Fruit fly (Drosophila melanogaster) whole organism, embryonic: ENCODE measurements around the gene OS9.
A peak's percentile ranks its signal among the peaks of the same experiment; 100 is the strongest.

ENCODE experiments used
- ATbp ChIP-seq: fragments of 200-800 bp; sonication (Bioruptor generic); optimal IDR thresholded peaks from 2 replicates; lab custom pipeline; 2017; ENCODE audit warnings: missing biosample characterization, mild to moderate bottlenecking, missing genetic modification characterization, missing genetic modification reagents
- Atf3 ChIP-seq: fragments of 200-800 bp; sonication (Bioruptor generic); optimal IDR thresholded peaks from 3 replicates; lab custom pipeline; 2016; ENCODE audit warnings: missing biosample characterization, missing genetic modification characterization
- CG10654 ChIP-seq: fragments of 200-800 bp; sonication (Bioruptor generic); optimal IDR thresholded peaks from 2 replicates; lab custom pipeline; 2016; ENCODE audit warnings: missing biosample characterization, missing genetic modification characterization
- CG11085 ChIP-seq: fragments of 200-800 bp; sonication (Bioruptor generic); IDR thresholded peaks from 2 replicates; pipeline ENCODE4 v1.3.6; 2022; ENCODE audit warnings: missing biosample characterization, missing genetic modification characterization
- CG11504 ChIP-seq: fragments of 200-800 bp; sonication (Bioruptor generic); optimal IDR thresholded peaks from 3 replicates; lab custom pipeline; 2019; ENCODE audit warnings: missing biosample characterization, mild to moderate bottlenecking, missing genetic modification characterization, moderate library complexity
- CG11723 ChIP-seq: fragments of 200-800 bp; sonication (Bioruptor generic); optimal IDR thresholded peaks from 2 replicates; lab custom pipeline; 2017; ENCODE audit warnings: missing biosample characterization, mild to moderate bottlenecking, missing genetic modification characterization
- CG15696 ChIP-seq: fragments of 200-800 bp; sonication (Bioruptor generic); optimal IDR thresholded peaks from 2 replicates; lab custom pipeline; 2019; ENCODE audit warnings: missing biosample characterization, mild to moderate bottlenecking, missing genetic modification characterization, moderate library complexity
- CG17359 ChIP-seq: fragments of 200-800 bp; sonication (Bioruptor generic); optimal IDR thresholded peaks from 3 replicates; lab custom pipeline; 2018; ENCODE audit warnings: missing biosample characterization, mild to moderate bottlenecking, missing genetic modification characterization, moderate library complexity
- CG17361 ChIP-seq: fragments of 200-800 bp; sonication (Bioruptor generic); IDR thresholded peaks from 3 replicates; pipeline ENCODE4 v1.3.6; 2022; ENCODE audit warnings: missing biosample characterization, missing genetic modification characterization
- CG18599 ChIP-seq: fragments of 200-800 bp; sonication (Bioruptor generic); optimal IDR thresholded peaks from 3 replicates; lab custom pipeline; 2017; ENCODE audit warnings: missing biosample characterization, missing genetic modification characterization, mild to moderate bottlenecking, moderate library complexity, missing genetic modification reagents
- CG18764 ChIP-seq: fragments of 200-800 bp; sonication (Bioruptor generic); optimal IDR thresholded peaks from 3 replicates; lab custom pipeline; 2016; ENCODE audit warnings: missing biosample characterization, missing genetic modification characterization
- CG31441 ChIP-seq: fragments of 200-800 bp; sonication (Bioruptor generic); IDR thresholded peaks from 2 replicates; pipeline ENCODE4 v1.3.6; 2022; ENCODE audit warnings: missing biosample characterization, missing genetic modification characterization
- CG5180 ChIP-seq: fragments of 200-800 bp; sonication (Bioruptor generic); optimal IDR thresholded peaks from 3 replicates; lab custom pipeline; 2017; ENCODE audit warnings: missing biosample characterization, missing genetic modification characterization, mild to moderate bottlenecking, moderate library complexity, missing genetic modification reagents
- CG6175 ChIP-seq: fragments of 200-800 bp; sonication (Bioruptor generic); IDR thresholded peaks from 3 replicates; pipeline ENCODE4 v1.3.6; 2022; ENCODE audit warnings: missing biosample characterization, missing genetic modification characterization
- CG6654 ChIP-seq: fragments of 200-800 bp; sonication (Bioruptor generic); optimal IDR thresholded peaks from 2 replicates; lab custom pipeline; 2017; ENCODE audit warnings: missing biosample characterization, mild to moderate bottlenecking, missing genetic modification characterization
- CG6791 ChIP-seq: fragments of 200-800 bp; sonication (Bioruptor generic); IDR thresholded peaks from 3 replicates; pipeline ENCODE4 v1.3.6; 2022; ENCODE audit warnings: missing biosample characterization, missing genetic modification characterization; ENCODE audit not compliant: partially characterized antibody
- CG6854 ChIP-seq: fragments of 200-800 bp; sonication (Bioruptor generic); optimal IDR thresholded peaks from 3 replicates; lab custom pipeline; 2017; ENCODE audit warnings: missing biosample characterization, mild to moderate bottlenecking, missing genetic modification characterization
- CG7372 ChIP-seq: fragments of 200-800 bp; sonication (Bioruptor generic); IDR thresholded peaks from 2 replicates; pipeline ENCODE4 v1.3.6; 2022; ENCODE audit warnings: missing biosample characterization, missing genetic modification characterization
- CG8290 ChIP-seq, 3 experiments: fragments of 200-800 bp; sonication (Bioruptor generic); optimal IDR thresholded peaks; 2 replicates each; lab custom pipeline; 2016 to 2019; ENCODE audit warnings: missing biosample characterization in 3 of 3, missing genetic modification characterization in 3 of 3, mild to moderate bottlenecking in 2 of 3, moderate library complexity in 1 of 3
- CG9215 ChIP-seq: fragments of 200-800 bp; sonication (Bioruptor generic); IDR thresholded peaks from 2 replicates; pipeline ENCODE4 v1.3.6; 2022; ENCODE audit warnings: missing biosample characterization, missing genetic modification characterization
- CG9437 ChIP-seq: fragments of 200-800 bp; sonication (Bioruptor generic); optimal IDR thresholded peaks from 2 replicates; lab custom pipeline; 2018; ENCODE audit warnings: missing biosample characterization, mild to moderate bottlenecking, missing genetic modification characterization
- Dek ChIP-seq: fragments of 200-800 bp; sonication (Bioruptor generic); optimal IDR thresholded peaks from 3 replicates; lab custom pipeline; 2019; ENCODE audit warnings: missing biosample characterization, mild to moderate bottlenecking, missing genetic modification characterization, moderate library complexity
- Eip74EF ChIP-seq, 2 experiments: fragments of 200-800 bp in 1 of 2; fragments of >200 bp in 1 of 2; sonication (Bioruptor generic) in 1 of 2; optimal IDR thresholded peaks; 2 replicates each; lab custom pipeline; 2017 to 2019; ENCODE audit warnings: missing biosample characterization in 2 of 2, missing genetic modification characterization in 2 of 2, mild to moderate bottlenecking in 1 of 2, moderate library complexity in 1 of 2
- Gug ChIP-seq: fragments of 200-800 bp; sonication (Bioruptor generic); IDR thresholded peaks from 4 replicates; pipeline ENCODE4 v1.3.6; 2022; ENCODE audit warnings: missing biosample characterization, missing genetic modification characterization
- HmgZ ChIP-seq: fragments of 200-800 bp; sonication (Bioruptor generic); optimal IDR thresholded peaks from 2 replicates; lab custom pipeline; 2018; ENCODE audit warnings: missing biosample characterization, mild to moderate bottlenecking, missing genetic modification characterization
- Kr ChIP-seq: fragments of 200-800 bp; sonication (Bioruptor generic); optimal IDR thresholded peaks from 2 replicates; lab custom pipeline; 2017; ENCODE audit warnings: missing biosample characterization, mild to moderate bottlenecking, missing genetic modification characterization
- Lhr ChIP-seq: fragments of 200-800 bp; sonication (Bioruptor generic); optimal IDR thresholded peaks from 3 replicates; lab custom pipeline; 2017; ENCODE audit warnings: mild to moderate bottlenecking, missing biosample characterization, missing genetic modification reagents, missing genetic modification characterization
- MBD-R2 ChIP-seq: fragments of 200-800 bp; sonication (Bioruptor generic); IDR thresholded peaks from 2 replicates; pipeline ENCODE4 v1.3.6; 2022; ENCODE audit warnings: missing biosample characterization, missing genetic modification characterization
- Mad ChIP-seq: fragments of 200-800 bp; sonication (Bioruptor generic); optimal IDR thresholded peaks from 2 replicates; lab custom pipeline; 2016; ENCODE audit warnings: missing biosample characterization, missing genetic modification characterization
- Med ChIP-seq: fragments of 200-800 bp; sonication (Bioruptor generic); peaks from one replicate; lab custom pipeline; 2016; ENCODE audit warnings: missing biosample characterization, missing genetic modification characterization, mild to moderate bottlenecking, inconsistent platforms, moderate library complexity
- Rfx ChIP-seq: fragments of 200-800 bp; sonication (Bioruptor generic); IDR thresholded peaks from 2 replicates; pipeline ENCODE4 v1.3.6; 2022; ENCODE audit warnings: missing biosample characterization, missing genetic modification characterization
- Vsx1 ChIP-seq: fragments of 200-800 bp; sonication (Bioruptor generic); optimal IDR thresholded peaks from 2 replicates; lab custom pipeline; 2017; ENCODE audit warnings: missing biosample characterization, mild to moderate bottlenecking, missing genetic modification characterization, missing genetic modification reagents
- bsh ChIP-seq, 2 experiments: fragments of 200-800 bp; sonication (Bioruptor generic); optimal IDR thresholded peaks; 2 replicates each; lab custom pipeline; 2017 to 2018; ENCODE audit warnings: mild to moderate bottlenecking in 2 of 2, missing biosample characterization in 2 of 2, missing genetic modification characterization in 2 of 2, moderate library complexity in 1 of 2
- ci ChIP-seq: fragments of 200-800 bp; sonication (Bioruptor generic); IDR thresholded peaks from 3 replicates; pipeline ENCODE4 v1.3.6; 2022; ENCODE audit warnings: missing biosample characterization, missing genetic modification characterization
- crp ChIP-seq, 2 experiments: fragments of 200-800 bp; sonication (Bioruptor generic); optimal IDR thresholded peaks; 2 replicates in 1 of 2; 3 replicates in 1 of 2; lab custom pipeline; 2017; ENCODE audit warnings: missing biosample characterization in 2 of 2, missing genetic modification characterization in 2 of 2, mild to moderate bottlenecking in 1 of 2, moderate library complexity in 1 of 2
- dimm ChIP-seq: fragments of 200-800 bp; sonication (Bioruptor generic); IDR thresholded peaks from 2 replicates; pipeline ENCODE4 v1.3.6; 2022; ENCODE audit warnings: missing biosample characterization, missing genetic modification characterization
- fd64A ChIP-seq: fragments of 200-800 bp; sonication (Bioruptor generic); optimal IDR thresholded peaks from 3 replicates; lab custom pipeline; 2018; ENCODE audit warnings: missing biosample characterization, mild to moderate bottlenecking, missing genetic modification characterization
- grau ChIP-seq: fragments of 200-800 bp; optimal IDR thresholded peaks from 3 replicates; lab custom pipeline; 2019; ENCODE audit warnings: missing biosample characterization, mild to moderate bottlenecking, missing genetic modification characterization, moderate library complexity
- lab ChIP-seq: fragments of 200-800 bp; sonication (Bioruptor generic); optimal IDR thresholded peaks from 3 replicates; lab custom pipeline; 2017; ENCODE audit warnings: missing biosample characterization, missing genetic modification characterization, mild to moderate bottlenecking, moderate library complexity, missing genetic modification reagents
- luna ChIP-seq: fragments of 200-800 bp; sonication (Bioruptor generic); optimal IDR thresholded peaks from 2 replicates; lab custom pipeline; 2016; ENCODE audit warnings: missing biosample characterization, missing genetic modification characterization
- nerfin-2 ChIP-seq: fragments of 200-800 bp; sonication (Bioruptor generic); IDR thresholded peaks from 2 replicates; pipeline ENCODE4 v1.3.6; 2022; ENCODE audit warnings: missing biosample characterization, missing genetic modification characterization; ENCODE audit not compliant: partially characterized antibody
- onecut ChIP-seq: fragments of 200-800 bp; sonication (Bioruptor generic); IDR thresholded peaks from 2 replicates; pipeline ENCODE4 v1.3.6; 2022; ENCODE audit warnings: missing biosample characterization, missing genetic modification characterization
- pros ChIP-seq: fragments of 200-800 bp; sonication (Bioruptor generic); optimal IDR thresholded peaks from 3 replicates; lab custom pipeline; 2019; ENCODE audit warnings: missing biosample characterization, mild to moderate bottlenecking, missing genetic modification characterization, moderate library complexity
- slp2 ChIP-seq: fragments of 200-800 bp; sonication (Bioruptor generic); optimal IDR thresholded peaks from 2 replicates; lab custom pipeline; 2016; ENCODE audit warnings: missing biosample characterization, missing genetic modification characterization
- stwl ChIP-seq: fragments of 200-800 bp; sonication (Bioruptor generic); optimal IDR thresholded peaks from 3 replicates; lab custom pipeline; 2018; ENCODE audit warnings: missing biosample characterization, mild to moderate bottlenecking, missing genetic modification characterization, moderate library complexity
- sug ChIP-seq: fragments of 200-800 bp; optimal IDR thresholded peaks from 2 replicates; lab custom pipeline; 2019; ENCODE audit warnings: missing biosample characterization, mild to moderate bottlenecking, missing genetic modification characterization, moderate library complexity
- trh ChIP-seq: fragments of 200-800 bp; sonication (Bioruptor generic); optimal IDR thresholded peaks from 2 replicates; lab custom pipeline; 2016; ENCODE audit warnings: missing biosample characterization, missing genetic modification characterization
- unpg ChIP-seq: fragments of 200-800 bp; sonication (Bioruptor generic); optimal IDR thresholded peaks from 3 replicates; lab custom pipeline; 2018; ENCODE audit warnings: missing biosample characterization, mild to moderate bottlenecking, missing genetic modification characterization, moderate library complexity
- wek ChIP-seq: fragments of 200-800 bp; sonication (Bioruptor generic); optimal IDR thresholded peaks from 3 replicates; lab custom pipeline; 2018; ENCODE audit warnings: missing biosample characterization, mild to moderate bottlenecking, missing genetic modification characterization, moderate library complexity

OS9 gene

DNA sequence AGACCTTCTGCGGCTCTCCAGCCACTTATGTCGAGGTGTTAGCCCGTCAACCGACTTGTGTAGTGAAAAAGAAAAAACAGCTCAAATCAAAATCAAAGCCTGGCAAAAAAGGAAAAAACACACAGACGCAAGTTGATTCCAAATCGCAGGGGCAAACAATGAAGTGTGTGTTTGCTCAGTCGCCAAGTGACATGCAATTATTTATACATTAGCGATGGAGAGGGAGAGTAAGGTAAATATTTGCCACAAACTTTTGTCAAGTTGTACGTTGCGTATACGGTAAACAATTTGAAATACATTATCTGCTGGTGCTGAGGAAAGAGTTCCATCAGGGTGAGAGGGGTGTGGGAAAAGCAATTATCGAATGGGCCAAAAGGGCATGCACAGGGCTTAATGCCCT, 31.8 kb upstream of the OS9 start (continued):
- TF ChIP-seq CG10654 (GFP tag; lab: Kevin White, UChicago): no peak
- peak; percentile 61 for TF ChIP-seq ATbp (GFP tag; lab: Kevin White, UChicago)
- no peak for TF ChIP-seq CG9215
- peak in 1 of 2 experiments; percentile 10 for TF ChIP-seq bsh (GFP tag; optimal IDR thresholded peaks at IDR 0.05; lab: Kevin White, UChicago)
- TF ChIP-seq CG11723: no peak
- TF ChIP-seq fd64A (GFP tag; lab: Kevin White, UChicago): peak; percentile 60
- TF ChIP-seq Med: peak; percentile 60
- TF ChIP-seq Kr (GFP tag; lab: Kevin White, UChicago): no peak
- no peak for TF ChIP-seq Rfx (GFP tag; lab: Robert Waterston, UW)
- TF ChIP-seq grau: no peak
- TF ChIP-seq onecut (GFP tag; lab: Robert Waterston, UW): no peak
- TF ChIP-seq Vsx1 (GFP tag; lab: Kevin White, UChicago): no peak
- no peak for TF ChIP-seq MBD-R2 (GFP tag; lab: Robert Waterston, UW)
- no peak for TF ChIP-seq HmgZ
- peak; percentile 17 for TF ChIP-seq unpg (GFP tag; lab: Kevin White, UChicago)
- TF ChIP-seq nerfin-2 (GFP tag; lab: Robert Waterston, UW): no peak
- no peak for TF ChIP-seq slp2
- TF ChIP-seq trh (GFP tag; lab: Kevin White, UChicago): no peak
- TF ChIP-seq wek: peak; percentile 19
- no peak for TF ChIP-seq CG9437 (GFP tag; lab: Kevin White, UChicago)
- no peak for TF ChIP-seq CG8290 (GFP tag; optimal IDR thresholded peaks at IDR 0.05; lab: Kevin White, UChicago)
- TF ChIP-seq CG8290 (tag; optimal IDR thresholded peaks at IDR 0.05; lab: Kevin White, UChicago): peak in 1 of 2 experiments; percentile 7
- TF ChIP-seq crp (GFP tag; optimal IDR thresholded peaks at IDR 0.05; lab: Kevin White, UChicago): no peak
- no peak for TF ChIP-seq CG6791 (GFP tag; lab: Robert Waterston, UW)
- peak; percentile 50 for TF ChIP-seq CG17359
- no peak for TF ChIP-seq stwl (tag; lab: Kevin White, UChicago)
- no peak for TF ChIP-seq CG6175 (GFP tag; lab: Robert Waterston, UW)
- no peak for TF ChIP-seq Mad (GFP tag; lab: Kevin White, UChicago)
- no peak for TF ChIP-seq pros (GFP tag; lab: Kevin White, UChicago)
- no peak for TF ChIP-seq dimm (GFP tag; lab: Robert Waterston, UW)
- TF ChIP-seq CG11085: no peak
- peak; percentile 28 for TF ChIP-seq CG18599 (GFP tag; lab: Kevin White, UChicago)
- peak; percentile 69; the same call in 2 of the 3 replicates for TF ChIP-seq ci
- TF ChIP-seq CG5180 (GFP tag; lab: Kevin White, UChicago): peak; percentile 34
- TF ChIP-seq Lhr (GFP tag; lab: Kevin White, UChicago): no peak
- TF ChIP-seq Gug (GFP tag; lab: Robert Waterston, UW): no peak
- no peak for TF ChIP-seq CG18764 (GFP tag; lab: Kevin White, UChicago)
- TF ChIP-seq luna (GFP tag; lab: Kevin White, UChicago): no peak
- peak; percentile 37; the same call in 1 of the 2 replicates for TF ChIP-seq CG31441 (GFP tag; lab: Robert Waterston, UW)
- TF ChIP-seq sug (tag; lab: Kevin White, UChicago): no peak
- TF ChIP-seq CG6854 (GFP tag; lab: Kevin White, UChicago): no peak
- peak; percentile 48 for TF ChIP-seq lab (GFP tag; lab: Kevin White, UChicago)
- TF ChIP-seq CG15696 (tag; lab: Kevin White, UChicago): no peak
- no peak for TF ChIP-seq CG6654
- no peak for TF ChIP-seq Dek (tag; lab: Kevin White, UChicago)
- TF ChIP-seq CG7372 (GFP tag; lab: Robert Waterston, UW): no peak
- 0 out of 3 replicates have a peak, but pooled peaks have one; percentile 18 for TF ChIP-seq CG17361 (GFP tag; lab: Robert Waterston, UW)
- no peak for TF ChIP-seq Atf3 (GFP tag; lab: Kevin White, UChicago)
- TF ChIP-seq Eip74EF (GFP tag; optimal IDR thresholded peaks at IDR 0.05; lab: Kevin White, UChicago): peak in 1 of 2 experiments; percentile 41
- peak; percentile 34 for TF ChIP-seq CG11504 (tag; lab: Kevin White, UChicago)
